Worm (Caenorhabditis elegans) whole organism, young adult: ENCODE measurements around the gene T04C12.8.

Source experiments
- ama-1 ChIP-seq, 3 experiments: fragments of 150-350 bp in 1 of 3; sonication (generic microtip) in 2 of 3; optimal IDR thresholded peaks; 2 replicates each; lab custom pipeline; 2014 to 2018; ENCODE audit warnings: missing biosample characterization in 2 of 3, missing genetic modification characterization in 2 of 3, missing genetic modification reagents in 2 of 3
- aptf-3 ChIP-seq: fragments of 200-800 bp; sonication (Bioruptor generic); IDR thresholded peaks from 2 replicates; pipeline ENCODE4 v1.3.6; 2022; ENCODE audit warnings: missing genetic modification characterization, missing compliant biosample characterization
- ceh-40 ChIP-seq: fragments of 200-800 bp; sonication (Bioruptor generic); IDR thresholded peaks from 2 replicates; pipeline ENCODE4 v1.3.6; 2022; ENCODE audit warnings: missing genetic modification characterization, missing compliant biosample characterization
- efl-1 ChIP-seq: fragments of 150-350 bp; optimal IDR thresholded peaks from 2 replicates; lab custom pipeline; 2014; ENCODE audit warnings: missing biosample characterization, missing genetic modification reagents, missing genetic modification characterization
- him-1 ChIP-seq: sonication (generic microtip); optimal IDR thresholded peaks from 2 replicates; lab custom pipeline; 2016; ENCODE audit warnings: missing genotype, missing genetic modification reagents, missing genetic modification characterization, missing compliant biosample characterization
- lin-35 ChIP-seq, 3 experiments: fragments of 150-350 bp in 2 of 3; sonication (generic microtip) in 1 of 3; optimal IDR thresholded peaks; 2 replicates each; lab custom pipeline; 2014 to 2018; ENCODE audit warnings: missing biosample characterization in 3 of 3, missing genetic modification characterization in 3 of 3, missing genetic modification reagents in 3 of 3
- lir-1 ChIP-seq: fragments of 200-800 bp; sonication (Bioruptor generic); conservative IDR thresholded peaks from 2 replicates; pipeline ENCODE4 v1.3.6; 2022; ENCODE audit warnings: missing genetic modification reagents, missing genetic modification characterization, missing compliant biosample characterization
- lsy-27 ChIP-seq: sonication (generic microtip); optimal IDR thresholded peaks from 2 replicates; lab custom pipeline; 2017; ENCODE audit warnings: missing genetic modification characterization, mild to moderate bottlenecking, missing compliant biosample characterization, antibody characterized with exemption, missing genotype, borderline replicate concordance; ENCODE audit not compliant: insufficient read depth
- somi-1 ChIP-seq: fragments of 200-800 bp; sonication (Bioruptor generic); optimal IDR thresholded peaks from 2 replicates; lab custom pipeline; 2018; ENCODE audit warnings: mild to moderate bottlenecking, missing genetic modification characterization, missing compliant biosample characterization
- tlf-1 ChIP-seq: fragments of 200-800 bp; sonication (Bioruptor generic); optimal IDR thresholded peaks from 2 replicates; lab custom pipeline; 2018; ENCODE audit warnings: mild to moderate bottlenecking, missing genetic modification characterization, missing compliant biosample characterization
- unc-62 ChIP-seq: fragments of 150-350 bp; optimal IDR thresholded peaks from 2 replicates; lab custom pipeline; 2014; ENCODE audit warnings: missing biosample characterization, missing genetic modification reagents, missing genetic modification characterization
- ztf-22 ChIP-seq: fragments of 200-800 bp; sonication (Bioruptor generic); optimal IDR thresholded peaks from 2 replicates; lab custom pipeline; 2018; ENCODE audit warnings: mild to moderate bottlenecking, missing genetic modification characterization, moderate library complexity, missing compliant biosample characterization

DNA sequence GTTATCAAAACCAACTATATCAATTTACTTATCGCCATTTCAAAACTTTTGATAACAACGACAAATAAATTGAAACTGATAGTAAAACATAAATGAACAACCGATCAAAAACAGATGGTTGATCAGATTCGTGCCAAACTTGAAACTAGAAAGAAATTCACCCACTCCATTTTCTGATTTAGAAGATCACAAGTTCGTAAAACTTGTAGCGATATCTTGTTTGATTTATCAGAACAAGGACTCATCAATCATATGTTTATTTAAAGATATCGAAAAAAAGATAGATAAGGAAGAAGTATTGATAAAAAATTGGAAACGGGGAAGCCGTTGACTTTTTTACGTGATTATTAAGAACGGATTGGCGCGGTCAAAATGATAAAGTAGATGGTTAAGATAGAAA, 18.0 kb upstream of the T04C12.8 start:
- TF ChIP-seq lsy-27 (tag; lab: Kevin White, UChicago) (no peak), ceh-40 (no peak), him-1 (no peak), ama-1 (optimal IDR thresholded peaks at IDR 0.05; lab: Kevin White, UChicago) (no peak), ama-1 (GFP tag; optimal IDR thresholded peaks at IDR 0.05; lab: Kevin White, UChicago) (no peak), lin-35 (GFP tag; optimal IDR thresholded peaks at IDR 0.05; lab: Kevin White, UChicago) (no peak), ztf-22 (GFP tag; lab: Kevin White, UChicago) (no peak), aptf-3 (GFP tag; lab: Robert Waterston, UW) (no peak), tlf-1 (GFP tag; lab: Kevin White, UChicago) (no peak), unc-62 (no peak), somi-1 (GFP tag; lab: Kevin White, UChicago) (no peak), lir-1 (no peak), efl-1 (GFP tag; lab: Kevin White, UChicago) (no peak)
